Fruit fly (Drosophila melanogaster) whole organism: ENCODE data around the gene Grip.

Experiments used
- CG8478 ChIP-seq: fragments of >200 bp; optimal IDR thresholded peaks from 2 replicates; lab custom pipeline; 2018; ENCODE audit warnings: inconsistent platforms
- EcR ChIP-seq, 2 experiments: fragments of >200 bp; optimal IDR thresholded peaks; 2 replicates each; lab custom pipeline; 2017; ENCODE audit warnings: missing biosample characterization in 2 of 2, missing genetic modification characterization in 2 of 2, missing genetic modification reagents in 2 of 2

DNA sequence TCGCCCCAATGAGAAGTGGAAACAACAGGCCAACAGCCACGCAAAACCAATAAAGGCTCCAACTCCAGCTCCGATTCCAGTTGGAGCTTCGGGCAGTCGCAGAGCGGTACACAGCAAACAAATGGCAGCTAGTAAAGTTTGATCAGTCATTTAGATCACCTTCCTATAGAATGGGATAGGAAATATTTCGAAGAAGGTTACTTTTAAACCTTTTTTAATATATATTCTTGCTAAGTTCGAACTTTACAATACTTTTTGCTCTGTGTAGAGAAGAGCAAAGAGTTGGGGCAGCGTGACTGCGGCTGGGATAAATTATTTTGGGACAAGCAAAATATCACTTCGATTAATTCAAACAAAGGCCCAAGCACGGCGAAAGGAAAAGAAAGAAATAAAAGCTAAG is 54.2 kb downstream of the Grip start:
- TF ChIP-seq EcR (GFP tag; optimal IDR thresholded peaks at IDR 0.05; lab: Kevin White, UChicago): no peak
- TF ChIP-seq CG8478: no peak
